Worm (Caenorhabditis elegans) whole organism, L4 larva: ENCODE measurements around the gene nse-4.

Experiments
- ama-1 ChIP-seq: fragments of 150-350 bp; optimal IDR thresholded peaks from 2 replicates; lab custom pipeline; 2014; ENCODE audit warnings: inconsistent platforms, mixed read lengths
- ceh-82 ChIP-seq: sonication (generic microtip); optimal IDR thresholded peaks from 2 replicates; lab custom pipeline; 2017; ENCODE audit warnings: missing biosample characterization, missing genetic modification characterization
- fkh-10 ChIP-seq: fragments of 150-350 bp; optimal IDR thresholded peaks from 2 replicates; lab custom pipeline; 2014; ENCODE audit warnings: missing biosample characterization, missing genetic modification reagents, missing genetic modification characterization
- lin-39 ChIP-seq: fragments of 150-350 bp; optimal IDR thresholded peaks from 2 replicates; lab custom pipeline; 2014; ENCODE audit warnings: missing biosample characterization, missing genetic modification reagents, missing genetic modification characterization
- mdl-1 ChIP-seq, 2 experiments: fragments of 150-350 bp in 1 of 2; sonication (generic microtip) in 1 of 2; optimal IDR thresholded peaks; 2 replicates each; lab custom pipeline; 2014 to 2017; ENCODE audit warnings: missing biosample characterization in 2 of 2, missing genetic modification characterization in 2 of 2
- nhr-41 ChIP-seq: fragments of 200-800 bp; sonication (Bioruptor generic); IDR thresholded peaks from 2 replicates; pipeline ENCODE4 v1.3.6; 2022; ENCODE audit warnings: missing genetic modification reagents, missing genetic modification characterization, missing compliant biosample characterization
- pqm-1 ChIP-seq: sonication (generic microtip); optimal IDR thresholded peaks from 2 replicates; lab custom pipeline; 2017; ENCODE audit warnings: missing biosample characterization, missing genetic modification characterization
- snpc-4 ChIP-seq: fragments of 150-350 bp; optimal IDR thresholded peaks from 2 replicates; lab custom pipeline; 2014; ENCODE audit warnings: missing biosample characterization, missing genetic modification characterization
- ztf-11 ChIP-seq: fragments of 150-350 bp; optimal IDR thresholded peaks from 2 replicates; lab custom pipeline; 2014; ENCODE audit warnings: missing biosample characterization, missing genetic modification characterization

ce11 chrIV:11438255-11438654, 42.4 kb upstream of the nse-4 start:
- TF ChIP-seq mdl-1 (tag; optimal IDR thresholded peaks at IDR 0.05; lab: Kevin White, UChicago) (no peak), fkh-10 (GFP tag; lab: Kevin White, UChicago) (no peak), snpc-4 (no peak), ceh-82 (no peak), lin-39 (no peak), pqm-1 (tag; lab: Kevin White, UChicago) (no peak), nhr-41 (no peak), ztf-11 (tag; lab: Kevin White, UChicago) (no peak), ama-1 (lab: Kevin White, UChicago) (peak; percentile 22)
